Fruit fly (Drosophila melanogaster) whole organism, adult: Measurements from ENCODE around the gene Lcp65Ab2.

Source experiments
- CG12768 ChIP-seq: fragments of 200-800 bp; sonication (Bioruptor generic); optimal IDR thresholded peaks from 2 replicates; lab custom pipeline; 2017; ENCODE audit warnings: missing biosample characterization, missing genetic modification characterization, mild to moderate bottlenecking, moderate library complexity, missing genetic modification reagents
- CG1620 ChIP-seq: fragments of 200-800 bp; sonication (Bioruptor generic); optimal IDR thresholded peaks from 2 replicates; lab custom pipeline; 2016; ENCODE audit warnings: missing biosample characterization, missing genetic modification characterization
- CG33017 ChIP-seq: fragments of 200-800 bp; sonication (Bioruptor generic); optimal IDR thresholded peaks from 2 replicates; lab custom pipeline; 2018; ENCODE audit warnings: missing biosample characterization, mild to moderate bottlenecking, missing genetic modification characterization, moderate library complexity
- CG7045 ChIP-seq: fragments of 200-800 bp; sonication (Bioruptor generic); optimal IDR thresholded peaks from 2 replicates; lab custom pipeline; 2017; ENCODE audit warnings: missing biosample characterization, mild to moderate bottlenecking, missing genetic modification characterization
- CG7101 ChIP-seq: fragments of 200-800 bp; sonication (Bioruptor generic); optimal IDR thresholded peaks from 2 replicates; lab custom pipeline; 2018; ENCODE audit warnings: missing biosample characterization, mild to moderate bottlenecking, missing genetic modification characterization, moderate library complexity
- cic ChIP-seq: fragments of 200-800 bp; sonication (Bioruptor generic); optimal IDR thresholded peaks from 2 replicates; lab custom pipeline; 2017; ENCODE audit warnings: missing biosample characterization, mild to moderate bottlenecking, missing genetic modification characterization, moderate library complexity
- cnc ChIP-seq, 2 experiments: fragments of >200 bp; optimal IDR thresholded peaks; 2 replicates each; lab custom pipeline; 2017
- kay ChIP-seq: fragments of 200-800 bp; sonication (Bioruptor generic); peaks from one replicate; lab custom pipeline; 2016; ENCODE audit warnings: missing biosample characterization, missing genetic modification characterization, borderline replicate concordance
- ovo ChIP-seq: fragments of 200-800 bp; sonication (Bioruptor generic); optimal IDR thresholded peaks from 2 replicates; lab custom pipeline; 2016; ENCODE audit warnings: missing biosample characterization, missing genetic modification characterization
- tj ChIP-seq: fragments of 200-800 bp; sonication (Bioruptor generic); optimal IDR thresholded peaks from 3 replicates; lab custom pipeline; 2017; ENCODE audit warnings: missing biosample characterization, mild to moderate bottlenecking, missing genetic modification characterization, moderate library complexity

DNA sequence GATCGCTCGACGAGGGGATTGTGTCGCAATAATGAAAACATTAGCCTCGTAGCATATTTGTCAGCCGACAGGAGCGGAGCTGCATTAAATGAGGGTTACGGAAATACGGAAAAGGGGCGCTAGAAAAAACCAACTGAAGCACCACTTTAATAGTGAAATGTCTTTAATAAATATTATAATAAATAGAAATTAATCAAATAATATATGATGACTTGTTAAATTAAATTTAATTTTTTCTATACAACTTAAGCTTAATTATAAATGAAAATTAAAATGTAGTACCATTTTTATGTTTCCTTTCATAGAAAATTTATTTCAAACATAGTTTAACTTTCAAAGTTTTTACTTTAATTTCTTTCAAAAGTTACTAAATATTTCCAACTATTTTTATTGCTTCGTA is 15.5 kb downstream of the Lcp65Ab2 start:
- no peak for TF ChIP-seq CG33017 (tag; lab: Kevin White, UChicago)
- TF ChIP-seq ovo (GFP tag; lab: Kevin White, UChicago) = no peak
- TF ChIP-seq kay (GFP tag; lab: Kevin White, UChicago) = no peak
- TF ChIP-seq cnc (optimal IDR thresholded peaks at IDR 0.05; lab: Kevin White, UChicago) = no peak
- TF ChIP-seq tj (GFP tag; lab: Kevin White, UChicago) = no peak
- TF ChIP-seq CG7045 = no peak
- no peak for TF ChIP-seq cic
- TF ChIP-seq CG7101 = no peak
- TF ChIP-seq CG12768 (GFP tag; lab: Kevin White, UChicago) = no peak
- TF ChIP-seq CG1620 (GFP tag; lab: Kevin White, UChicago) = no peak
